Worm (Caenorhabditis elegans): ENCODE measurements around the gene cca-1.

ce11 chrX:7892296-7892695 is 16.5 kb upstream of the cca-1 start, which contains the start of gene C39D10.5:
- TF ChIP-seq cog-1 (tag; optimal IDR thresholded peaks at IDR 0.05) = no peak
- no peak for TF ChIP-seq flt-1 (GFP tag; IDR thresholded peaks at IDR 0.05)
- no peak for TF ChIP-seq tab-1 (GFP tag; IDR thresholded peaks at IDR 0.05)
- no peak for TF ChIP-seq ztf-23 (GFP tag; IDR thresholded peaks at IDR 0.05)
- no peak for TF ChIP-seq T22C8.4 (GFP tag; IDR thresholded peaks at IDR 0.05)
- no peak for TF ChIP-seq klf-2 (GFP tag; conservative IDR thresholded peaks at IDR 0.05)
- no peak for TF ChIP-seq ztf-29 (GFP tag; IDR thresholded peaks at IDR 0.05)

Measured in whole organism, midembryonic.